Worm (Caenorhabditis elegans) whole organism, mixed stage, embryonic: ENCODE measurements around the gene W02G9.3.

Experiments used
- M03D4.4 ChIP-seq: sonication (generic microtip); optimal IDR thresholded peaks from 2 replicates; lab custom pipeline; 2017; ENCODE audit warnings: mild to moderate bottlenecking, missing genetic modification characterization, missing compliant biosample characterization
- blmp-1 ChIP-seq: fragments of 150-350 bp; optimal IDR thresholded peaks from 2 replicates; lab custom pipeline; 2014; ENCODE audit warnings: missing biosample characterization, missing genetic modification characterization
- ceh-43 ChIP-seq: fragments of 200-800 bp; sonication (Bioruptor generic); optimal IDR thresholded peaks from 2 replicates; lab custom pipeline; 2018; ENCODE audit warnings: mild to moderate bottlenecking, missing genetic modification characterization, moderate library complexity, missing compliant biosample characterization
- ceh-83 ChIP-seq: fragments of 200-800 bp; sonication (Bioruptor generic); optimal IDR thresholded peaks from 2 replicates; lab custom pipeline; 2018; ENCODE audit warnings: mild to moderate bottlenecking, missing genetic modification characterization, missing compliant biosample characterization
- cnd-1 ChIP-seq: fragments of 200-800 bp; sonication (Bioruptor generic); optimal IDR thresholded peaks from 2 replicates; lab custom pipeline; 2018; ENCODE audit warnings: mild to moderate bottlenecking, missing genetic modification characterization, missing compliant biosample characterization
- drap-1 ChIP-seq: fragments of 200-800 bp; sonication (Bioruptor generic); optimal IDR thresholded peaks from 3 replicates; lab custom pipeline; 2018; ENCODE audit warnings: mild to moderate bottlenecking, missing genetic modification characterization, missing compliant biosample characterization
- elt-1 ChIP-seq: sonication (generic microtip); optimal IDR thresholded peaks from 2 replicates; lab custom pipeline; 2017; ENCODE audit warnings: missing genetic modification characterization, mild to moderate bottlenecking, missing compliant biosample characterization, antibody characterized with exemption, moderate library complexity, borderline replicate concordance; ENCODE audit not compliant: insufficient read depth
- elt-3 ChIP-seq: fragments of 150-350 bp; optimal IDR thresholded peaks from 2 replicates; lab custom pipeline; 2014; ENCODE audit warnings: missing biosample characterization, missing genetic modification characterization
- flh-1 ChIP-seq: fragments of 200-800 bp; sonication (Bioruptor generic); optimal IDR thresholded peaks from 2 replicates; lab custom pipeline; 2018; ENCODE audit warnings: mild to moderate bottlenecking, missing genetic modification characterization, moderate library complexity, missing compliant biosample characterization
- ham-2 ChIP-seq: fragments of 200-800 bp; sonication (Bioruptor generic); optimal IDR thresholded peaks from 2 replicates; lab custom pipeline; 2018; ENCODE audit warnings: mild to moderate bottlenecking, missing genetic modification characterization, missing compliant biosample characterization
- hlh-1 ChIP-seq: fragments of 150-350 bp; optimal IDR thresholded peaks from 2 replicates; lab custom pipeline; 2014; ENCODE audit warnings: missing biosample characterization, missing genetic modification reagents, missing genetic modification characterization
- lin-13 ChIP-seq: fragments of 150-350 bp; optimal IDR thresholded peaks from 2 replicates; lab custom pipeline; 2014; ENCODE audit warnings: missing biosample characterization, missing genetic modification characterization
- lsy-2 ChIP-seq: fragments of 150-350 bp; optimal IDR thresholded peaks from 2 replicates; lab custom pipeline; 2014; ENCODE audit warnings: missing biosample characterization, missing genetic modification characterization
- mab-5 ChIP-seq: fragments of 150-350 bp; optimal IDR thresholded peaks from 2 replicates; lab custom pipeline; 2014; ENCODE audit warnings: missing biosample characterization, missing genetic modification characterization
- mep-1 ChIP-seq: fragments of 150-350 bp; optimal IDR thresholded peaks from 2 replicates; lab custom pipeline; 2017; ENCODE audit warnings: missing biosample characterization, missing genetic modification reagents, missing genetic modification characterization, inconsistent platforms
- mls-2 ChIP-seq: sonication (generic microtip); optimal IDR thresholded peaks from 2 replicates; lab custom pipeline; 2016; ENCODE audit warnings: mild to moderate bottlenecking, missing genetic modification characterization, moderate library complexity, missing compliant biosample characterization
- nhr-12 ChIP-seq: fragments of 150-350 bp; optimal IDR thresholded peaks from 2 replicates; lab custom pipeline; 2014; ENCODE audit warnings: missing biosample characterization, missing genetic modification characterization
- nhr-2 ChIP-seq: fragments of 150-350 bp; optimal IDR thresholded peaks from 2 replicates; lab custom pipeline; 2014; ENCODE audit warnings: missing biosample characterization, missing genetic modification characterization
- nhr-237 ChIP-seq: fragments of 150-350 bp; optimal IDR thresholded peaks from 2 replicates; lab custom pipeline; 2014; ENCODE audit warnings: missing biosample characterization, missing genetic modification characterization
- nhr-28 ChIP-seq: fragments of 150-350 bp; optimal IDR thresholded peaks from 2 replicates; lab custom pipeline; 2014; ENCODE audit warnings: missing biosample characterization, missing genetic modification characterization
- nhr-76 ChIP-seq: sonication (generic microtip); optimal IDR thresholded peaks from 2 replicates; lab custom pipeline; 2017; ENCODE audit warnings: missing biosample characterization, missing genetic modification characterization
- pha-4 ChIP-seq: fragments of 150-350 bp; optimal IDR thresholded peaks from 2 replicates; lab custom pipeline; 2018; ENCODE audit warnings: missing biosample characterization, missing genetic modification reagents, missing genetic modification characterization
- sem-2 ChIP-seq: fragments of 200-800 bp; sonication (Bioruptor generic); optimal IDR thresholded peaks from 2 replicates; lab custom pipeline; 2018; ENCODE audit warnings: mild to moderate bottlenecking, missing genetic modification characterization, missing compliant biosample characterization
- snpc-4 ChIP-seq: fragments of 150-350 bp; optimal IDR thresholded peaks from 2 replicates; lab custom pipeline; 2014; ENCODE audit warnings: missing biosample characterization, missing genetic modification characterization
- sptf-1 ChIP-seq: sonication (generic microtip); optimal IDR thresholded peaks from 2 replicates; lab custom pipeline; 2017; ENCODE audit warnings: mild to moderate bottlenecking, missing genetic modification characterization, moderate library complexity, missing compliant biosample characterization
- tbx-8 ChIP-seq: fragments of 200-800 bp; sonication (Bioruptor generic); optimal IDR thresholded peaks from 2 replicates; lab custom pipeline; 2018; ENCODE audit warnings: mild to moderate bottlenecking, missing genetic modification characterization, moderate library complexity, missing compliant biosample characterization
- unc-120 ChIP-seq: sonication (generic microtip); optimal IDR thresholded peaks from 2 replicates; lab custom pipeline; 2017; ENCODE audit warnings: missing genetic modification characterization, missing compliant biosample characterization; ENCODE audit not compliant: poor library complexity, severe bottlenecking
- unc-39 ChIP-seq: fragments of 150-350 bp; optimal IDR thresholded peaks from 2 replicates; lab custom pipeline; 2014; ENCODE audit warnings: missing biosample characterization, missing genetic modification characterization
- unc-62 ChIP-seq: fragments of 150-350 bp; optimal IDR thresholded peaks from 2 replicates; lab custom pipeline; 2014; ENCODE audit warnings: missing biosample characterization, missing genetic modification reagents, missing genetic modification characterization
- zip-8 ChIP-seq: fragments of 150-350 bp; optimal IDR thresholded peaks from 2 replicates; lab custom pipeline; 2014; ENCODE audit warnings: missing biosample characterization, missing genetic modification characterization
- ztf-11 ChIP-seq: fragments of 150-350 bp; optimal IDR thresholded peaks from 2 replicates; lab custom pipeline; 2014; ENCODE audit warnings: missing biosample characterization, missing genetic modification characterization

The W02G9.3 gene

DNA sequence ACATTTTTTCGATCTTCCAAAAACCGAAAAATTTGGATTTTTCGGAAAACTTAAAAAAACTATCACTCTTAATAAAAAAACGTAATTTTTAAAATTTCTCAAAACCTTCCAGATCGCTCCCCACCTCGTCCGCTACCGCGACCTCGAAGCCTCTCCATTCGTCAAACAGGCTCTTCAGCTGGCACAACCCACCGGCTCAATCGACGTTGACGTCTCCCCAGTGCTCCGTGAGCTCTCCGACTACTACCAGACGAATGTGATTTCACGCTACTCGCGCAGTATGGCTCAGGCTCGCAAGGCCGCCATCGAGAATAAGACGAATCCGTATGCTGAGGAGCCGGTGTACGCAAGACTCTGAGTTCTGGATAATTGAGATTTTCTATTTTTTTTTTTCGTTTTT lies 33.6 kb downstream of the W02G9.3 start:
- TF ChIP-seq snpc-4 (tag; lab: Kevin White, UChicago), result no peak
- no peak for TF ChIP-seq sptf-1 (tag; lab: Kevin White, UChicago)
- no peak for TF ChIP-seq pha-4 (tag; lab: Kevin White, UChicago)
- no peak for TF ChIP-seq unc-120 (tag; lab: Kevin White, UChicago)
- TF ChIP-seq ham-2 (GFP tag; lab: Kevin White, UChicago), result no peak
- TF ChIP-seq ztf-11, result no peak
- TF ChIP-seq elt-3, result no peak
- no peak for TF ChIP-seq unc-62 (GFP tag; lab: Kevin White, UChicago)
- no peak for TF ChIP-seq blmp-1 (tag; lab: Kevin White, UChicago)
- no peak for TF ChIP-seq mls-2 (tag; lab: Kevin White, UChicago)
- TF ChIP-seq nhr-237 (tag; lab: Kevin White, UChicago), result no peak
- TF ChIP-seq M03D4.4 (tag; lab: Kevin White, UChicago), result no peak
- no peak for TF ChIP-seq nhr-2 (tag; lab: Kevin White, UChicago)
- TF ChIP-seq elt-1 (tag; lab: Kevin White, UChicago), result no peak
- no peak for TF ChIP-seq mep-1

DNA sequence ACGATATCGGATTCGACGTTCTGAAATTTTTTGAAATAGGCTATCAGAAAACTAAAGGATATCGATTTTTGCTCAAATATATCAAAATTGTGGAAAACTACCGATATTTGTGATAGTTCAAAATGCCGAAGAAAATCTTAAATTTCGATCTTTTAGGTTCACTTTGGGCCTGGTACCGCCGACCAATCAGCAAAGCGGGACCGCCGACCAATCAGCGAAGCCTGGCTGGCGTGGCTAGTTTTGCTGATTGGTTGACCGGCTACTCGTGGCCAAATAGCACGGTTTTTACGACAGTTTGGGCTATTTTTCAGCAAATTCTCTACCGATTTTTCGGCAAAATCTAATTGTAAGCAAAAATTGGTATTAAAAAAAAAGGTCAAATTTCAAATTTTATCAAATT lies 37.4 kb downstream of the W02G9.3 start:
- TF ChIP-seq ceh-83 (GFP tag; lab: Kevin White, UChicago) (no peak), sptf-1 (tag; lab: Kevin White, UChicago) (no peak), mep-1 (no peak), drap-1 (GFP tag; lab: Kevin White, UChicago) (no peak), nhr-2 (tag; lab: Kevin White, UChicago) (no peak), ham-2 (GFP tag; lab: Kevin White, UChicago) (no peak), snpc-4 (tag; lab: Kevin White, UChicago) (no peak), unc-62 (GFP tag; lab: Kevin White, UChicago) (no peak)
- TF ChIP-seq, all 35 proteins: peak for 0

DNA sequence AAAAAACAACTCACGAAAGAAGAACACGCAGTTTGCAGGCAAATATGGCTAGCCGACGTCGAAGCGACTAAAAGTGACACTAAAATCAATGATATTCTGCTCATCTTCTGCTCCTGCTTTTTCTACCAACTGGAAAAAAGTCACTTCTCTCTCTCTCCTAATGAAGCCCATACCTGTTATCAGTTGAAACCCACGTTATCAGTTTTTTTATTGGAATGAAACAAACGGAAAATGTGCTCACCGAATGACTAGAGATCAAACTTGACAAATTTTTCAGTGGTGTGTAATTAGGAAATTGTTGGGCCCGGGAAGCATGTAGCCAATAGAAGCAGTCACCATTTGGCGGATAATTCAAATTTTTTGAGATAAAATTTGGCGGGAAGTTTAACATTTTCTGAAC lies 38.6 kb downstream of the W02G9.3 start, which contains the start of gene C24B9.3:
Gene C24B9.3 (minus strand): TSS at position 171 of the 400 bp plus-strand sequence.
- no peak for TF ChIP-seq ceh-83 (GFP tag; lab: Kevin White, UChicago)
- TF ChIP-seq unc-120 (tag; lab: Kevin White, UChicago), result no peak

DNA sequence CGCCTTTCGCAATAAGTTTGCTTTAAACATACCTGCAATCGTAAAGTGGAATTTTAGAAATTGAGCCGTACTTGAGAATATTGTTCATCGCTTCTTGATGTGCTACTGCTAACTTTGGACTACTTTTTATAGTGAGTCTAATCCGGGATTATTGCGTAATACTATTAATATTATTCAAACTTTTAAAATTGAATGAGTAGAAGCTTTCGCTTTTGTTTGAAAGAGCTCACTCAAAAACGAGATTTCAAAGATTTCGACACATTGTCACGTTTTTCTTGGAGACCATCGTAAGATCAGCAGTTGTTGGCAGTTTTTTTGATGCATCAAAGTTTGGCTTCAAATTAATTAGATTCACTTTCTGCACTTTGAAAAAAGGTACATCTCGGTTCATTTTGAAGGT lies 40.7 kb downstream of the W02G9.3 start, which contains the start of gene srt-28:
Gene srt-28 (minus strand): TSS at position 101 of the 400 bp plus-strand sequence.
- TF ChIP-seq zip-8 (tag; lab: Kevin White, UChicago) (peak; percentile 43), hlh-1 (tag; lab: Kevin White, UChicago) (no peak), mls-2 (tag; lab: Kevin White, UChicago) (no peak)
- TF ChIP-seq, all 35 proteins: peak for 1

DNA sequence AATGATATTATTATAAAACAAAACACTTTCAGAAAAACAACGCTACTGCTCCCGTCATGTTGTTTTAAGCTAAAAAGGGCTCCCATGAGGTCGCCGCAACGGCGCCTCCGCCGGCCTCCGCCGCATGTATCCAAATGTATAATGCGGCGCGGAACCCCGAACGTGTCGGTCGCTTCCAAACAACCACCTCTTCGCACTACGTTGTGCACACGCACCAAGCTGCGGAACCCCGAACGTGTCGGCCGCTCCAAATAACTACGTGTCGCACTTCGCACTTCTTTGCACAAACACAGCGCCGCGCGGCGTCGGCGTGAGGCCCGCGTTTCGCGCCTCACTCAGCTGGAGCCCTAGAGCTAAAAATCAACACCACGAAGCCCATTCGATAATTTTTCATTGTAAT lies 44.1 kb downstream of the W02G9.3 start:
- TF ChIP-seq nhr-237 (tag; lab: Kevin White, UChicago) (no peak), flh-1 (GFP tag; lab: Kevin White, UChicago) (no peak), mab-5 (no peak), mls-2 (tag; lab: Kevin White, UChicago) (no peak), ztf-11 (no peak), M03D4.4 (tag; lab: Kevin White, UChicago) (no peak), drap-1 (GFP tag; lab: Kevin White, UChicago) (no peak), lsy-2 (tag; lab: Kevin White, UChicago) (no peak), nhr-28 (no peak), unc-62 (GFP tag; lab: Kevin White, UChicago) (no peak)

DNA sequence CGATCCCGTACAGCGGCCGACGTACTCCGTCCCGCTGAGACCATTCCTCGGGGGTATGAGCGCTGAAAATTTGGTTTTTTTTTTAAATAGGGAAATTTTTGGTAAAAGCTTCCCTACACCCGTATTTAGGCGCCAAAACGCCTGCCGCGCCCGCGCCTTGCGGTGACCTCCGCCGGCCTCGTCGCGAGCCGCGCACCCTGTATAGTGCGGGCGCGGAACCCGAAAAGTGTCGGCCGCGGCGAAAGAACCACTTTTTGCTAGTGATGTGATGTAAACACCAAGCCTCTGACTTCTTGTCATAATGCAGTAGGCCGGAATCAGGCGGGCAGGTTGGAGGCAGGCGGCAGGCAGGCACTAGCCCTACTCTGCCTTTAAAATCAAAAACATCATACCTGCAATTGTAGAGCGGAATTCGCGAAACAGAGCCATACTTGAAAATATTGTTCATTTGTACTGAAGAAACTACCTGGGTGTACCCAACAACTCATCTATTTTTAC lies 46.0 kb downstream of the W02G9.3 start, which contains the start of gene srt-29:
Gene srt-29 (minus strand): TSS at position 448 of the 498 bp plus-strand sequence.
- no peak for TF ChIP-seq ceh-43
- no peak for TF ChIP-seq nhr-12 (tag; lab: Kevin White, UChicago)
- TF ChIP-seq tbx-8 (GFP tag; lab: Kevin White, UChicago), result no peak
- TF ChIP-seq ceh-83 (GFP tag; lab: Kevin White, UChicago), result no peak
- no peak for TF ChIP-seq drap-1 (GFP tag; lab: Kevin White, UChicago)
- no peak for TF ChIP-seq snpc-4 (tag; lab: Kevin White, UChicago)
- TF ChIP-seq nhr-76, result no peak
- no peak for TF ChIP-seq nhr-28
- no peak for TF ChIP-seq nhr-2 (tag; lab: Kevin White, UChicago)
- no peak for TF ChIP-seq blmp-1 (tag; lab: Kevin White, UChicago)
- TF ChIP-seq unc-39 (tag; lab: Kevin White, UChicago), result no peak
- no peak for TF ChIP-seq ham-2 (GFP tag; lab: Kevin White, UChicago)
- TF ChIP-seq hlh-1 (tag; lab: Kevin White, UChicago), result no peak
- no peak for TF ChIP-seq elt-3
- TF ChIP-seq mab-5, result no peak
- no peak for TF ChIP-seq cnd-1 (tag; lab: Kevin White, UChicago)
- no peak for TF ChIP-seq lin-13 (tag; lab: Kevin White, UChicago)
- no peak for TF ChIP-seq sem-2
- TF ChIP-seq nhr-237 (tag; lab: Kevin White, UChicago), result no peak
- no peak for TF ChIP-seq zip-8 (tag; lab: Kevin White, UChicago)
